Fruit fly (Drosophila melanogaster) whole organism, embryonic: ENCODE results near the gene CG12241.

Source experiments
- ATbp ChIP-seq: fragments of 200-800 bp; sonication (Bioruptor generic); optimal IDR thresholded peaks from 2 replicates; lab custom pipeline; 2017; ENCODE audit warnings: missing biosample characterization, mild to moderate bottlenecking, missing genetic modification characterization, missing genetic modification reagents
- Adf1 ChIP-seq: fragments of 200-800 bp; sonication (Bioruptor generic); IDR thresholded peaks from 2 replicates; pipeline ENCODE4 v1.3.6; 2022; ENCODE audit warnings: missing biosample characterization, missing genetic modification characterization
- Awh ChIP-seq: fragments of 200-800 bp; sonication (Bioruptor generic); IDR thresholded peaks from 2 replicates; pipeline ENCODE4, ENCODE4 v1.3.6; 2022; ENCODE audit warnings: missing biosample characterization, missing genetic modification characterization
- BtbVII ChIP-seq: fragments of 200-800 bp; sonication (Bioruptor generic); optimal IDR thresholded peaks from 3 replicates; lab custom pipeline; 2017; ENCODE audit warnings: missing biosample characterization, mild to moderate bottlenecking, missing genetic modification characterization
- CG10543 ChIP-seq: fragments of 200-800 bp; sonication (Bioruptor generic); optimal IDR thresholded peaks from 3 replicates; lab custom pipeline; 2017; ENCODE audit warnings: missing biosample characterization, mild to moderate bottlenecking, missing genetic modification characterization, moderate library complexity
- CG12104 ChIP-seq: fragments of 200-800 bp; sonication (Bioruptor generic); optimal IDR thresholded peaks from 3 replicates; lab custom pipeline; 2016; ENCODE audit warnings: missing biosample characterization, missing genetic modification characterization
- CG13424 ChIP-seq: fragments of 200-800 bp; sonication (Bioruptor generic); optimal IDR thresholded peaks from 2 replicates; lab custom pipeline; 2019; ENCODE audit warnings: missing biosample characterization, mild to moderate bottlenecking, missing genetic modification characterization, moderate library complexity
- CG14441 ChIP-seq: fragments of 200-800 bp; sonication (Bioruptor generic); IDR thresholded peaks from 2 replicates; pipeline ENCODE4 v1.3.6; 2022; ENCODE audit warnings: missing biosample characterization, missing genetic modification characterization
- CG1602 ChIP-seq: fragments of 200-800 bp; sonication (Bioruptor generic); optimal IDR thresholded peaks from 3 replicates; lab custom pipeline; 2016; ENCODE audit warnings: missing biosample characterization, missing genetic modification characterization
- CG16815 ChIP-seq: fragments of 200-800 bp; sonication (Bioruptor generic); optimal IDR thresholded peaks from 3 replicates; lab custom pipeline; 2017; ENCODE audit warnings: missing biosample characterization, mild to moderate bottlenecking, missing genetic modification characterization
- CG17612 ChIP-seq: fragments of 200-800 bp; sonication (Bioruptor generic); IDR thresholded peaks from 2 replicates; pipeline ENCODE4 v1.3.6; 2022; ENCODE audit warnings: missing biosample characterization, missing genetic modification characterization
- CG17802 ChIP-seq: fragments of 200-800 bp; sonication (Bioruptor generic); optimal IDR thresholded peaks from 2 replicates; lab custom pipeline; 2018; ENCODE audit warnings: missing biosample characterization, mild to moderate bottlenecking, missing genetic modification characterization, moderate library complexity
- CG2116 ChIP-seq: fragments of 200-800 bp; sonication (Bioruptor generic); optimal IDR thresholded peaks from 3 replicates; lab custom pipeline; 2018; ENCODE audit warnings: missing biosample characterization, mild to moderate bottlenecking, missing genetic modification characterization
- CG2120 ChIP-seq: fragments of 200-800 bp; sonication (Bioruptor generic); optimal IDR thresholded peaks from 3 replicates; lab custom pipeline; 2016; ENCODE audit warnings: missing biosample characterization, missing genetic modification characterization
- CG2199 ChIP-seq: fragments of 200-800 bp; sonication (Bioruptor generic); IDR thresholded peaks from 3 replicates; pipeline ENCODE4 v1.3.6; 2022; ENCODE audit warnings: missing biosample characterization, missing genetic modification characterization
- CG3163 ChIP-seq: fragments of 200-800 bp; sonication (Bioruptor generic); optimal IDR thresholded peaks from 3 replicates; lab custom pipeline; 2016; ENCODE audit warnings: missing biosample characterization, missing genetic modification characterization
- CG32532 ChIP-seq: fragments of 200-800 bp; sonication (Bioruptor generic); IDR thresholded peaks from 2 replicates; pipeline ENCODE4 v1.3.6; 2022; ENCODE audit warnings: missing biosample characterization, missing genetic modification characterization
- CG34376 ChIP-seq: fragments of 200-800 bp; sonication (Bioruptor generic); optimal IDR thresholded peaks from 2 replicates; lab custom pipeline; 2018; ENCODE audit warnings: missing biosample characterization, mild to moderate bottlenecking, missing genetic modification characterization
- CG3838 ChIP-seq: fragments of 200-800 bp; sonication (Bioruptor generic); optimal IDR thresholded peaks from 3 replicates; lab custom pipeline; 2016; ENCODE audit warnings: missing biosample characterization, missing genetic modification characterization
- CG3995 ChIP-seq: fragments of 200-800 bp; sonication (Bioruptor generic); optimal IDR thresholded peaks from 3 replicates; lab custom pipeline; 2016; ENCODE audit warnings: missing biosample characterization, missing genetic modification characterization
- CG5180 ChIP-seq: fragments of 200-800 bp; sonication (Bioruptor generic); optimal IDR thresholded peaks from 3 replicates; lab custom pipeline; 2017; ENCODE audit warnings: missing biosample characterization, missing genetic modification characterization, mild to moderate bottlenecking, moderate library complexity, missing genetic modification reagents
- CG6272 ChIP-seq: fragments of 200-800 bp; sonication (Bioruptor generic); IDR thresholded peaks from 2 replicates; pipeline ENCODE4 v1.3.6; 2022; ENCODE audit warnings: missing biosample characterization, missing genetic modification characterization
- CG6654 ChIP-seq: fragments of 200-800 bp; sonication (Bioruptor generic); optimal IDR thresholded peaks from 2 replicates; lab custom pipeline; 2017; ENCODE audit warnings: missing biosample characterization, mild to moderate bottlenecking, missing genetic modification characterization
- CG6765 ChIP-seq: fragments of 200-800 bp; sonication (Bioruptor generic); optimal IDR thresholded peaks from 3 replicates; lab custom pipeline; 2017; ENCODE audit warnings: missing biosample characterization, mild to moderate bottlenecking, missing genetic modification characterization
- CG7786 ChIP-seq: fragments of 200-800 bp; sonication (Bioruptor generic); optimal IDR thresholded peaks from 2 replicates; lab custom pipeline; 2016; ENCODE audit warnings: missing biosample characterization, missing genetic modification characterization
- CG9817 ChIP-seq: fragments of 200-800 bp; sonication (Bioruptor generic); optimal IDR thresholded peaks from 2 replicates; lab custom pipeline; 2018; ENCODE audit warnings: missing biosample characterization, mild to moderate bottlenecking, missing genetic modification characterization, moderate library complexity
- Dfd ChIP-seq, 2 experiments: fragments of >200 bp; optimal IDR thresholded peaks; 2 replicates each; lab custom pipeline; 2017; ENCODE audit warnings: missing biosample characterization in 2 of 2, missing genetic modification characterization in 2 of 2
- Dp ChIP-seq: fragments of 200-800 bp; sonication (Bioruptor generic); optimal IDR thresholded peaks from 2 replicates; lab custom pipeline; 2018; ENCODE audit warnings: missing biosample characterization, mild to moderate bottlenecking, missing genetic modification characterization, moderate library complexity
- Fer3 ChIP-seq: fragments of 200-800 bp; sonication (Bioruptor generic); optimal IDR thresholded peaks from 2 replicates; lab custom pipeline; 2018; ENCODE audit warnings: missing biosample characterization, mild to moderate bottlenecking, missing genetic modification characterization, moderate library complexity
- GATAe ChIP-seq: fragments of 200-800 bp; sonication (Bioruptor generic); conservative IDR thresholded peaks from 2 replicates; pipeline ENCODE4 v1.3.6; 2022; ENCODE audit warnings: missing biosample characterization, missing genetic modification characterization
- Hr3 ChIP-seq: fragments of 200-800 bp; sonication (Bioruptor generic); optimal IDR thresholded peaks from 3 replicates; lab custom pipeline; 2016; ENCODE audit warnings: missing biosample characterization, missing genetic modification characterization
- Mad ChIP-seq: fragments of 200-800 bp; sonication (Bioruptor generic); optimal IDR thresholded peaks from 2 replicates; lab custom pipeline; 2016; ENCODE audit warnings: missing biosample characterization, missing genetic modification characterization
- Oaz ChIP-seq: fragments of 200-800 bp; sonication (Bioruptor generic); IDR thresholded peaks from 2 replicates; pipeline ENCODE4 v1.3.6; 2022; ENCODE audit warnings: missing biosample characterization, missing genetic modification characterization
- Pdp1 ChIP-seq, 2 experiments: fragments of 200-800 bp; sonication (Bioruptor generic); optimal IDR thresholded peaks; 3 replicates each; lab custom pipeline; 2016; ENCODE audit warnings: missing biosample characterization in 2 of 2, missing genetic modification characterization in 2 of 2, mild to moderate bottlenecking in 1 of 2, moderate library complexity in 1 of 2
- Sox102F ChIP-seq: fragments of 200-800 bp; sonication (Bioruptor generic); optimal IDR thresholded peaks from 2 replicates; lab custom pipeline; 2018; ENCODE audit warnings: missing biosample characterization, mild to moderate bottlenecking, missing genetic modification characterization, moderate library complexity
- cato ChIP-seq: fragments of 200-800 bp; sonication (Bioruptor generic); optimal IDR thresholded peaks from 2 replicates; lab custom pipeline; 2016; ENCODE audit warnings: missing biosample characterization, missing genetic modification characterization, borderline replicate concordance
- en ChIP-seq: fragments of 200-800 bp; sonication (Bioruptor generic); optimal IDR thresholded peaks from 2 replicates; lab custom pipeline; 2016; ENCODE audit warnings: missing biosample characterization, missing genetic modification characterization
- eve ChIP-seq, 2 experiments: fragments of >200 bp; optimal IDR thresholded peaks; 2 replicates each; lab custom pipeline; 2017; ENCODE audit warnings: missing biosample characterization in 2 of 2, missing genetic modification characterization in 2 of 2
- fd64A ChIP-seq: fragments of 200-800 bp; sonication (Bioruptor generic); optimal IDR thresholded peaks from 3 replicates; lab custom pipeline; 2018; ENCODE audit warnings: missing biosample characterization, mild to moderate bottlenecking, missing genetic modification characterization
- fu2 ChIP-seq: fragments of 200-800 bp; sonication (Bioruptor generic); optimal IDR thresholded peaks from 2 replicates; lab custom pipeline; 2016; ENCODE audit warnings: missing biosample characterization, missing genetic modification characterization
- gcm2 ChIP-seq: fragments of 200-800 bp; sonication (Bioruptor generic); optimal IDR thresholded peaks from 2 replicates; lab custom pipeline; 2016; ENCODE audit warnings: missing biosample characterization, missing genetic modification characterization
- hbn ChIP-seq: fragments of 200-800 bp; sonication (Bioruptor generic); IDR thresholded peaks from 2 replicates; pipeline ENCODE4 v1.3.6; 2022; ENCODE audit warnings: missing biosample characterization, missing genetic modification characterization; ENCODE audit not compliant: partially characterized antibody
- hth ChIP-seq: fragments of >200 bp; optimal IDR thresholded peaks from 2 replicates; lab custom pipeline; 2017; ENCODE audit warnings: inconsistent platforms
- knrl ChIP-seq: fragments of 200-800 bp; sonication (Bioruptor generic); IDR thresholded peaks from 3 replicates; pipeline ENCODE4 v1.3.6; 2022; ENCODE audit warnings: missing biosample characterization, missing genetic modification characterization; ENCODE audit not compliant: partially characterized antibody
- maf-S ChIP-seq: fragments of 200-800 bp; sonication (Bioruptor generic); optimal IDR thresholded peaks from 2 replicates; lab custom pipeline; 2016; ENCODE audit warnings: missing biosample characterization, missing genetic modification characterization
- mam ChIP-seq: fragments of 200-800 bp; sonication (Bioruptor generic); optimal IDR thresholded peaks from 3 replicates; lab custom pipeline; 2016; ENCODE audit warnings: missing biosample characterization, missing genetic modification characterization
- peb ChIP-seq: fragments of 200-800 bp; sonication (Bioruptor generic); IDR thresholded peaks from 2 replicates; pipeline ENCODE4 v1.3.6; 2022; ENCODE audit warnings: missing biosample characterization, missing genetic modification characterization
- sisA ChIP-seq: fragments of 200-800 bp; sonication (Bioruptor generic); IDR thresholded peaks from 2 replicates; pipeline ENCODE4 v1.3.6; 2022; ENCODE audit warnings: missing biosample characterization, missing genetic modification characterization
- tin ChIP-seq: fragments of 200-800 bp; sonication (Bioruptor generic); optimal IDR thresholded peaks from 3 replicates; lab custom pipeline; 2016; ENCODE audit warnings: missing biosample characterization, missing genetic modification characterization
- unpg ChIP-seq: fragments of 200-800 bp; sonication (Bioruptor generic); optimal IDR thresholded peaks from 3 replicates; lab custom pipeline; 2018; ENCODE audit warnings: missing biosample characterization, mild to moderate bottlenecking, missing genetic modification characterization, moderate library complexity
- z ChIP-seq: fragments of 200-800 bp; sonication (Bioruptor generic); IDR thresholded peaks from 3 replicates; pipeline ENCODE4 v1.3.6; 2022; ENCODE audit warnings: missing biosample characterization, missing genetic modification characterization

CG12241 gene

DNA sequence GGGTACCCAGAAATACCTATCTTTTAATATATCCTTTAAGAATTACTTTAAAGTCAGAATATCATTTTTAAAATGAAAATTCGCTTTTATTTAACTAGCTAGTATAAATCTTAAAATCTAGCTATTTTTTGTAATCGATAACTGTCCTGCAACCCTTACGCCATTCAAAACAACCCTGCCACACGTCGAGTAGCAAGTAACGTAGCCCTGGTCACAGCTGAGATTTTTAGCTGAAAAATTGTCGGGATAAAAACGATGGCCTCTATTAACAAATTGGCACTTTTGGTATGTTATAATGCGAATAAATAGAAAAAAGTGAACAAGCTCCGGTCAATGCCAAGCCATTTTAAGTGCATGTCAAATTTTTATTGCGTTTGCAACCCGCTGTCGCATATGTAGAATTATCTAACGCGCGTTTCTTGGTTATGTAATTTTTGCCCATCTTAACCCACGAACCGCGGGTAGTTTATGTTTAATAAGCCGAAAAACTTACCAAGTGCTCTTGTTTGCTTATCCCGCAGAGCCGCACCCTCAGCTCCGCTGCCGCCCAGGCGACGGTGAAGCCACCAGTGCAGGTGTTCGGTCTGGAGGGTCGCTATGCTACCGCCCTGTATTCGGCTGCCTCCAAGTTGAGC is 46.5 kb downstream of the CG12241 start, which contains the start of gene ATPsynO (continued):
- TF ChIP-seq CG7786 (GFP tag; lab: Kevin White, UChicago) = no peak
- TF ChIP-seq fu2 (GFP tag; lab: Kevin White, UChicago) = no peak
- TF ChIP-seq cato (GFP tag; lab: Kevin White, UChicago) = no peak
- TF ChIP-seq CG2199 = no peak
- no peak for TF ChIP-seq Awh (GFP tag; lab: Robert Waterston, UW)
- TF ChIP-seq en (GFP tag; lab: Kevin White, UChicago) = no peak
- peak; percentile 58 for TF ChIP-seq CG2120
- TF ChIP-seq peb (GFP tag; lab: Robert Waterston, UW) = no peak
- TF ChIP-seq ATbp (GFP tag; lab: Kevin White, UChicago) = no peak
- TF ChIP-seq CG3995 (GFP tag; lab: Kevin White, UChicago) = no peak
- TF ChIP-seq CG5180 (GFP tag; lab: Kevin White, UChicago) = no peak
- TF ChIP-seq hbn (GFP tag; lab: Robert Waterston, UW) = no peak
- TF ChIP-seq Adf1 = no peak
- TF ChIP-seq Oaz (GFP tag; lab: Robert Waterston, UW) = no peak
- no peak for TF ChIP-seq Mad
- no peak for TF ChIP-seq hth
- no peak for TF ChIP-seq gcm2 (GFP tag; lab: Kevin White, UChicago)
- TF ChIP-seq maf-S (GFP tag; lab: Kevin White, UChicago) = no peak
- no peak for TF ChIP-seq Sox102F
- TF ChIP-seq CG3838 (GFP tag; lab: Kevin White, UChicago) = no peak
- no peak for TF ChIP-seq BtbVII (GFP tag; lab: Kevin White, UChicago)
- no peak for TF ChIP-seq unpg (GFP tag; lab: Kevin White, UChicago)
- no peak for TF ChIP-seq CG17802 (tag; lab: Kevin White, UChicago)
- no peak for TF ChIP-seq CG6765
- TF ChIP-seq CG12104 (GFP tag; lab: Kevin White, UChicago) = no peak
- TF ChIP-seq GATAe = no peak
- no peak for TF ChIP-seq eve (GFP tag; optimal IDR thresholded peaks at IDR 0.05; lab: Kevin White, UChicago)
- TF ChIP-seq Pdp1 (GFP tag; optimal IDR thresholded peaks at IDR 0.05; lab: Kevin White, UChicago) = peak in 1 of 2 experiments; percentile 99
- peak; percentile 11 for TF ChIP-seq tin (GFP tag; lab: Kevin White, UChicago)
- no peak for TF ChIP-seq CG6654
- TF ChIP-seq z = no peak
- TF ChIP-seq CG16815 (GFP tag; lab: Kevin White, UChicago) = no peak
- peak; percentile 23 for TF ChIP-seq Fer3 (tag; lab: Kevin White, UChicago)
- no peak for TF ChIP-seq fd64A
- TF ChIP-seq sisA (GFP tag; lab: Robert Waterston, UW) = no peak
- no peak for TF ChIP-seq CG9817 (tag; lab: Kevin White, UChicago)
- TF ChIP-seq Hr3 (GFP tag; lab: Kevin White, UChicago) = no peak
- no peak for TF ChIP-seq CG14441
- TF ChIP-seq CG1602 (GFP tag; lab: Kevin White, UChicago) = no peak
- no peak for TF ChIP-seq CG3163 (GFP tag; lab: Kevin White, UChicago)
- TF ChIP-seq Dp = peak; percentile 52
- peak; percentile 37 for TF ChIP-seq mam (GFP tag; lab: Kevin White, UChicago)
- TF ChIP-seq knrl = no peak
- TF ChIP-seq CG34376 (GFP tag; lab: Kevin White, UChicago) = peak; percentile 2
- TF ChIP-seq CG2116 = peak; percentile 98
- peak; percentile 26 for TF ChIP-seq CG13424 (tag; lab: Kevin White, UChicago)
- TF ChIP-seq CG17612 (GFP tag; lab: Robert Waterston, UW) = no peak
- no peak for TF ChIP-seq CG6272 (GFP tag; lab: Robert Waterston, UW)
- TF ChIP-seq CG10543 (GFP tag; lab: Kevin White, UChicago) = no peak
- TF ChIP-seq Dfd (GFP tag; optimal IDR thresholded peaks at IDR 0.05; lab: Kevin White, UChicago) = no peak
- TF ChIP-seq CG32532 (GFP tag; lab: Robert Waterston, UW) = 0 out of 2 replicates have a peak, but pooled peaks have one; percentile 7
